Worm (Caenorhabditis elegans) whole organism, L4 larva: Measurements from ENCODE around the gene tag-180.

Source experiments
- D1046.2 ChIP-seq: fragments of 200-800 bp; sonication (Bioruptor generic); IDR thresholded peaks from 2 replicates; pipeline ENCODE4 v1.3.6; 2022; ENCODE audit warnings: missing genetic modification characterization, missing compliant biosample characterization
- F10B5.3 ChIP-seq: sonication (generic microtip); optimal IDR thresholded peaks from 2 replicates; lab custom pipeline; 2016; ENCODE audit warnings: mild to moderate bottlenecking, missing genetic modification characterization, missing compliant biosample characterization
- T20F7.1 ChIP-seq: fragments of 200-800 bp; sonication (Bioruptor generic); optimal IDR thresholded peaks from 2 replicates; lab custom pipeline; 2018; ENCODE audit warnings: mild to moderate bottlenecking, missing genetic modification characterization, missing compliant biosample characterization
- Y105C5A.15 ChIP-seq: fragments of 200-800 bp; sonication (Bioruptor generic); IDR thresholded peaks from 2 replicates; pipeline ENCODE4 v1.3.6; 2022; ENCODE audit warnings: missing genetic modification characterization, missing compliant biosample characterization
- ZK337.2 ChIP-seq: fragments of 200-800 bp; sonication (Bioruptor generic); IDR thresholded peaks from 2 replicates; pipeline ENCODE4 v1.3.6; 2022; ENCODE audit warnings: missing genetic modification reagents, missing genetic modification characterization, missing compliant biosample characterization
- ZK546.5 ChIP-seq, 2 experiments: sonication (generic microtip); optimal IDR thresholded peaks; 2 replicates each; lab custom pipeline; 2017; ENCODE audit warnings: missing biosample characterization in 2 of 2, missing genetic modification characterization in 2 of 2
- arid-1 ChIP-seq: fragments of 200-800 bp; sonication (Bioruptor generic); conservative IDR thresholded peaks from 2 replicates; pipeline ENCODE4 v1.3.6; 2022; ENCODE audit warnings: missing genetic modification reagents, missing genetic modification characterization, missing compliant biosample characterization
- ceh-20 ChIP-seq: fragments of 200-800 bp; sonication (Bioruptor generic); IDR thresholded peaks from 2 replicates; pipeline ENCODE4 v1.3.6; 2022; ENCODE audit warnings: missing genetic modification reagents, missing genetic modification characterization, missing compliant biosample characterization
- ceh-28 ChIP-seq: fragments of 150-350 bp; optimal IDR thresholded peaks from 2 replicates; lab custom pipeline; 2014; ENCODE audit warnings: missing biosample characterization, missing genetic modification reagents, missing genetic modification characterization
- daf-16 ChIP-seq, 3 experiments: sonication (generic microtip); optimal IDR thresholded peaks; 2 replicates each; lab custom pipeline; 2016 to 2017; ENCODE audit warnings: missing genetic modification characterization in 3 of 3, missing genetic modification reagents in 3 of 3, mild to moderate bottlenecking in 2 of 3, missing compliant biosample characterization in 2 of 3, missing biosample characterization in 1 of 3, moderate library complexity in 1 of 3
- dpl-1 ChIP-seq: fragments of 150-350 bp; optimal IDR thresholded peaks from 2 replicates; lab custom pipeline; 2014; ENCODE audit warnings: missing biosample characterization, missing genetic modification reagents, missing genetic modification characterization
- duxl-1 ChIP-seq: sonication (generic microtip); optimal IDR thresholded peaks from 2 replicates; lab custom pipeline; 2016; ENCODE audit warnings: mild to moderate bottlenecking, missing genetic modification characterization, moderate library complexity, missing compliant biosample characterization; ENCODE audit not compliant: poor library complexity
- egl-43 ChIP-seq: fragments of 200-800 bp; sonication (Bioruptor generic); IDR thresholded peaks from 2 replicates; pipeline ENCODE4 v1.3.6; 2022; ENCODE audit warnings: missing genetic modification reagents, missing genetic modification characterization, missing compliant biosample characterization
- fos-1 ChIP-seq: fragments of 150-350 bp; optimal IDR thresholded peaks from 2 replicates; lab custom pipeline; 2014; ENCODE audit warnings: missing biosample characterization, missing genetic modification characterization
- gei-8 ChIP-seq: fragments of 200-800 bp; sonication (Bioruptor generic); optimal IDR thresholded peaks from 2 replicates; lab custom pipeline; 2018; ENCODE audit warnings: mild to moderate bottlenecking, missing genetic modification characterization, missing compliant biosample characterization
- hif-1 ChIP-seq, 2 experiments: sonication (generic microtip); optimal IDR thresholded peaks; 2 replicates each; lab custom pipeline; 2016 to 2017; ENCODE audit warnings: missing compliant biosample characterization in 2 of 2, missing genetic modification characterization in 2 of 2, missing genetic modification reagents in 2 of 2, missing genotype in 2 of 2, mild to moderate bottlenecking in 1 of 2
- hlh-11 ChIP-seq: fragments of 200-800 bp; sonication (Bioruptor generic); optimal IDR thresholded peaks from 2 replicates; lab custom pipeline; 2018; ENCODE audit warnings: mild to moderate bottlenecking, missing genetic modification characterization, missing compliant biosample characterization
- hlh-30 ChIP-seq: sonication (generic microtip); optimal IDR thresholded peaks from 2 replicates; lab custom pipeline; 2017; ENCODE audit warnings: antibody characterized with exemption, mild to moderate bottlenecking, missing genetic modification characterization, missing compliant biosample characterization; ENCODE audit not compliant: insufficient read depth
- hmg-1.1 ChIP-seq: fragments of 200-800 bp; sonication (Bioruptor generic); IDR thresholded peaks from 2 replicates; pipeline ENCODE4 v1.3.6; 2022; ENCODE audit warnings: missing genetic modification reagents, missing genetic modification characterization, missing compliant biosample characterization
- jun-1 ChIP-seq: fragments of 150-350 bp; optimal IDR thresholded peaks from 2 replicates; lab custom pipeline; 2014; ENCODE audit warnings: missing biosample characterization, missing genetic modification reagents, missing genetic modification characterization
- lin-13 ChIP-seq: fragments of 150-350 bp; optimal IDR thresholded peaks from 2 replicates; lab custom pipeline; 2014; ENCODE audit warnings: missing biosample characterization, missing genetic modification reagents, missing genetic modification characterization
- lin-38 ChIP-seq: fragments of 200-800 bp; sonication (Bioruptor generic); IDR thresholded peaks from 2 replicates; pipeline ENCODE4 v1.3.6; 2022; ENCODE audit warnings: missing genetic modification reagents, missing genetic modification characterization, missing compliant biosample characterization
- lsy-2 ChIP-seq, 2 experiments: fragments of 150-350 bp in 1 of 2; sonication (generic microtip) in 1 of 2; optimal IDR thresholded peaks; 2 replicates each; lab custom pipeline; 2014 to 2017; ENCODE audit warnings: missing biosample characterization in 2 of 2, missing genetic modification characterization in 2 of 2
- madf-9 ChIP-seq: fragments of 200-800 bp; sonication (Bioruptor generic); conservative IDR thresholded peaks from 2 replicates; pipeline ENCODE4 v1.3.6; 2022; ENCODE audit warnings: missing genetic modification reagents, missing genetic modification characterization, missing compliant biosample characterization
- mep-1 ChIP-seq: fragments of 150-350 bp; sonication (generic microtip); optimal IDR thresholded peaks from 3 replicates; lab custom pipeline; 2014; ENCODE audit warnings: missing biosample characterization, missing genetic modification characterization
- mes-2 ChIP-seq: sonication (generic microtip); optimal IDR thresholded peaks from 2 replicates; lab custom pipeline; 2016; ENCODE audit warnings: missing genotype, mild to moderate bottlenecking, missing genetic modification characterization, missing compliant biosample characterization; ENCODE audit not compliant: poor library complexity, severe bottlenecking
- mxl-3 ChIP-seq: fragments of 200-800 bp; sonication (Bioruptor generic); optimal IDR thresholded peaks from 2 replicates; lab custom pipeline; 2018; ENCODE audit warnings: mild to moderate bottlenecking, missing genetic modification characterization, missing compliant biosample characterization
- nhr-111 ChIP-seq: fragments of 200-800 bp; sonication (Bioruptor generic); optimal IDR thresholded peaks from 2 replicates; lab custom pipeline; 2018; ENCODE audit warnings: mild to moderate bottlenecking, missing genetic modification characterization, missing compliant biosample characterization
- nhr-28 ChIP-seq: fragments of 150-350 bp; optimal IDR thresholded peaks from 2 replicates; lab custom pipeline; 2014; ENCODE audit warnings: missing biosample characterization, missing genetic modification characterization
- nhr-42 ChIP-seq: fragments of 200-800 bp; sonication (Bioruptor generic); IDR thresholded peaks from 2 replicates; pipeline ENCODE4 v1.3.6; 2022; ENCODE audit warnings: missing genetic modification characterization, missing compliant biosample characterization
- nhr-77 ChIP-seq: fragments of 150-350 bp; optimal IDR thresholded peaks from 2 replicates; lab custom pipeline; 2014; ENCODE audit warnings: missing biosample characterization, missing genetic modification characterization
- pha-4 ChIP-seq, 2 experiments: fragments of 150-350 bp in 1 of 2; fragments of 200-800 bp in 1 of 2; sonication (Bioruptor generic) in 1 of 2; IDR thresholded peaks in 1 of 2; optimal IDR thresholded peaks in 1 of 2; 2 replicates each; pipeline versions ENCODE4 v1.3.6 to Lab custom; 2014 to 2022; ENCODE audit warnings: missing genetic modification characterization in 2 of 2, missing genetic modification reagents in 2 of 2, missing biosample characterization in 1 of 2, missing compliant biosample characterization in 1 of 2
- pqm-1 ChIP-seq: sonication (generic microtip); optimal IDR thresholded peaks from 2 replicates; lab custom pipeline; 2017; ENCODE audit warnings: missing biosample characterization, missing genetic modification characterization
- rbr-2 ChIP-seq: sonication (generic microtip); optimal IDR thresholded peaks from 2 replicates; lab custom pipeline; 2016; ENCODE audit warnings: missing genotype, missing genetic modification characterization, missing compliant biosample characterization
- set-16 ChIP-seq: fragments of 200-800 bp; sonication (Bioruptor generic); IDR thresholded peaks from 2 replicates; pipeline ENCODE4 v1.3.6; 2022; ENCODE audit warnings: missing genetic modification reagents, missing genetic modification characterization, missing compliant biosample characterization
- snpc-1.2 ChIP-seq: fragments of 200-800 bp; sonication (Bioruptor generic); IDR thresholded peaks from 2 replicates; pipeline ENCODE4 v1.3.6; 2022; ENCODE audit warnings: missing genetic modification reagents, missing genetic modification characterization, missing compliant biosample characterization
- spr-1 ChIP-seq: sonication (generic microtip); optimal IDR thresholded peaks from 2 replicates; lab custom pipeline; 2016; ENCODE audit warnings: mild to moderate bottlenecking, missing genetic modification characterization, missing compliant biosample characterization
- spr-3 ChIP-seq: fragments of 200-800 bp; sonication (Bioruptor generic); optimal IDR thresholded peaks from 2 replicates; lab custom pipeline; 2018; ENCODE audit warnings: mild to moderate bottlenecking, missing genetic modification characterization, missing compliant biosample characterization
- tra-1 ChIP-seq: fragments of 200-800 bp; sonication (Bioruptor generic); IDR thresholded peaks from 2 replicates; pipeline ENCODE4 v1.3.6; 2022; ENCODE audit warnings: missing genetic modification reagents, missing genetic modification characterization, missing compliant biosample characterization
- unc-130 ChIP-seq: sonication (generic microtip); optimal IDR thresholded peaks from 2 replicates; lab custom pipeline; 2016; ENCODE audit warnings: missing genetic modification reagents, missing genetic modification characterization, missing compliant biosample characterization
- unc-39 ChIP-seq: sonication (generic microtip); optimal IDR thresholded peaks from 2 replicates; lab custom pipeline; 2017; ENCODE audit warnings: missing biosample characterization, missing genetic modification characterization
- vab-7 ChIP-seq: fragments of 200-800 bp; sonication (Bioruptor generic); IDR thresholded peaks from 2 replicates; pipeline ENCODE4 v1.3.6; 2022; ENCODE audit warnings: missing genetic modification reagents, missing genetic modification characterization, missing compliant biosample characterization
- zfp-2 ChIP-seq: sonication (generic microtip); optimal IDR thresholded peaks from 2 replicates; lab custom pipeline; 2016; ENCODE audit warnings: mild to moderate bottlenecking, missing genetic modification characterization, missing compliant biosample characterization
- zip-11 ChIP-seq: fragments of 200-800 bp; sonication (Bioruptor generic); IDR thresholded peaks from 2 replicates; pipeline ENCODE4 v1.3.6; 2022; ENCODE audit warnings: missing genetic modification characterization, missing compliant biosample characterization

Gene tag-180

DNA sequence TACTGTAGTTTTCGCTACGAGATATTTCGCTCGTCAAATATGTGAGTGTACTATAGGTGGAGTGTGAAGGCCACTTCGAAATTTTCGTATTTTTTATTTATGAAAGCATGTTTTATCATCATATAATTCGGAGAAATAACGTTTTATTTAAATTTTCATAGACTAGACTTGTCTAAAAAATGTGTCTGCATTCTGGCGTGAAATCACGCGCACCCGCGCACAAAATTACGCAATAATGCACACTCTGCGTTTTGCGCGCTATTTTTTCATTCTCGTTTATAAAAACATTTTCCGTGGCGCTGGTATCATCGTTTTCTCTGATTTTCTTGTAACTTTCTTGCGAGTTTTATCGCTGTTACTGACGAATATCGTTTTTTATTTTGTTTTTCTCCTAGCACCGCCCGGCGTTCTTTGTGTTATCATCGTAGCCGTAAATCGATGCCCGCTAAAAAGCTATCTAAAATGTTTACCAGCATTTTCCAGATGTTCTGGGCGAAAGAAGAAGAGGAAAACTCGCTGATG is 32.0 kb downstream of the tag-180 start, which contains the start of gene saps-1:
TSS of gene saps-1 (plus strand) at position 472 of the 522 bp plus-strand sequence.
- TF ChIP-seq mep-1 (tag; lab: Kevin White, UChicago) = peak; percentile 0
- no peak for TF ChIP-seq fos-1 (tag; lab: Kevin White, UChicago)
- TF ChIP-seq arid-1 = 0 out of 2 replicates have a peak, but pooled peaks have one; percentile 38
- peak; percentile 41 for TF ChIP-seq dpl-1 (GFP tag; lab: Kevin White, UChicago)
- no peak for TF ChIP-seq vab-7 (GFP tag; lab: Robert Waterston, UW)
- TF ChIP-seq T20F7.1 = no peak
- TF ChIP-seq unc-39 = no peak
- peak; percentile 14 for TF ChIP-seq nhr-28 (tag; lab: Kevin White, UChicago)
- no peak for TF ChIP-seq ZK337.2 (GFP tag; lab: Robert Waterston, UW)
- TF ChIP-seq spr-3 = no peak
- no peak for TF ChIP-seq set-16 (GFP tag; lab: Robert Waterston, UW)
- TF ChIP-seq mes-2 (tag; lab: Kevin White, UChicago) = peak; percentile 65
- TF ChIP-seq daf-16 (GFP tag; optimal IDR thresholded peaks at IDR 0.05; lab: Kevin White, UChicago) = no peak
- peak; percentile 15 for TF ChIP-seq daf-16 (tag; optimal IDR thresholded peaks at IDR 0.05; lab: Kevin White, UChicago)
- peak; percentile 13 for TF ChIP-seq hlh-11 (tag; lab: Kevin White, UChicago)
- TF ChIP-seq ceh-20 = no peak
- TF ChIP-seq zfp-2 (tag; lab: Kevin White, UChicago) = no peak
- TF ChIP-seq unc-130 (GFP tag; lab: Kevin White, UChicago) = peak; percentile 59
- no peak for TF ChIP-seq nhr-77 (tag; lab: Kevin White, UChicago)
- no peak for TF ChIP-seq F10B5.3 (tag; lab: Kevin White, UChicago)
- TF ChIP-seq hlh-30 (tag; lab: Kevin White, UChicago) = peak; percentile 44
- TF ChIP-seq tra-1 (GFP tag; lab: Robert Waterston, UW) = no peak
- 0 out of 2 replicates have a peak, but pooled peaks have one; percentile 46 for TF ChIP-seq hmg-1.1 (GFP tag; lab: Robert Waterston, UW)
- TF ChIP-seq lsy-2 (tag; optimal IDR thresholded peaks at IDR 0.05; lab: Kevin White, UChicago) = peak in 1 of 2 experiments; percentile 43
- peak; percentile 76 for TF ChIP-seq lin-38 (GFP tag; lab: Robert Waterston, UW)

DNA sequence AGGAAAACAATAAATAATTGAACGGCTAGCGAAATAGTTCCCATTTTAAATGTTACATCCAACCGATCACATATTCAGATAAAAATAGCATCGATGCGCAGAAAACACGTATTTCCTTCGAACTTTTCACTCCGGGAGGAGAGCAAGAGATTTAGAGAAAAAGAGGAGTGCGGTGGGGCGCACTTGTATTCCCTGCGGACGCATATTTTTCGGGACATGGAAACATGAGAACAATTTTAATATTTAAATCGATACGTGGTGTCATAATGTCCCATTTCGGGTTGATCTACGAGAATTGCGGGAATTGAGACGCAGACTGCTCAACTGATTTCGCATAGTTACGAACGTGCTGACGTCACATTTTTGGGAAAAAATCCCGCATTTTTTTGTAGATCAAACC is 35.8 kb downstream of the tag-180 start, which contains the start of gene C47G2.4:
TSS of gene C47G2.4 (minus strand) at position 174 of the 400 bp plus-strand sequence.
- TF ChIP-seq daf-16 (GFP tag; optimal IDR thresholded peaks at IDR 0.05; lab: Kevin White, UChicago) (no peak), daf-16 (tag; optimal IDR thresholded peaks at IDR 0.05; lab: Kevin White, UChicago) (peak; percentile 46), Y105C5A.15 (no peak), ceh-28 (no peak), mep-1 (tag; lab: Kevin White, UChicago) (peak; percentile 54), spr-1 (tag; lab: Kevin White, UChicago) (no peak), zip-11 (no peak), jun-1 (no peak), lin-13 (GFP tag; lab: Kevin White, UChicago) (peak; percentile 41), lin-38 (GFP tag; lab: Robert Waterston, UW) (peak; percentile 96), nhr-111 (GFP tag; lab: Kevin White, UChicago) (no peak), lsy-2 (tag; optimal IDR thresholded peaks at IDR 0.05; lab: Kevin White, UChicago) (peak in 1 of 2 experiments; percentile 76), gei-8 (GFP tag; lab: Kevin White, UChicago) (no peak), unc-39 (no peak), duxl-1 (tag; lab: Kevin White, UChicago) (peak; percentile 45), madf-9 (no peak), ZK546.5 (tag; optimal IDR thresholded peaks at IDR 0.05; lab: Kevin White, UChicago) (no peak), F10B5.3 (tag; lab: Kevin White, UChicago) (no peak), egl-43 (GFP tag; lab: Robert Waterston, UW) (no peak), zfp-2 (tag; lab: Kevin White, UChicago) (no peak), nhr-42 (GFP tag; lab: Robert Waterston, UW) (0 out of 2 replicates have a peak, but pooled peaks have one; percentile 11), snpc-1.2 (GFP tag; lab: Robert Waterston, UW) (no peak), hlh-30 (tag; lab: Kevin White, UChicago) (peak; percentile 38), D1046.2 (no peak), pqm-1 (tag; lab: Kevin White, UChicago) (no peak), mes-2 (tag; lab: Kevin White, UChicago) (peak; percentile 94), dpl-1 (GFP tag; lab: Kevin White, UChicago) (peak; percentile 66), hmg-1.1 (GFP tag; lab: Robert Waterston, UW) (no peak), mxl-3 (peak; percentile 19), nhr-28 (tag; lab: Kevin White, UChicago) (peak; percentile 42), T20F7.1 (no peak), rbr-2 (tag; lab: Kevin White, UChicago) (peak; percentile 57), pha-4 (GFP tag; IDR thresholded peaks at IDR 0.05; lab: Robert Waterston, UW) (no peak), pha-4 (tag; optimal IDR thresholded peaks at IDR 0.05; lab: Kevin White, UChicago) (no peak), ZK337.2 (GFP tag; lab: Robert Waterston, UW) (no peak), hif-1 (tag; optimal IDR thresholded peaks at IDR 0.05; lab: Kevin White, UChicago) (peak in 1 of 2 experiments; percentile 56)
